Worm (Caenorhabditis elegans): ENCODE results near the gene sri-67.
"Not testable (repeated sequence)": the region's sequence is repeated elsewhere in the genome, so short reads cannot be mapped to it uniquely, and the experiment has no call there.

DNA sequence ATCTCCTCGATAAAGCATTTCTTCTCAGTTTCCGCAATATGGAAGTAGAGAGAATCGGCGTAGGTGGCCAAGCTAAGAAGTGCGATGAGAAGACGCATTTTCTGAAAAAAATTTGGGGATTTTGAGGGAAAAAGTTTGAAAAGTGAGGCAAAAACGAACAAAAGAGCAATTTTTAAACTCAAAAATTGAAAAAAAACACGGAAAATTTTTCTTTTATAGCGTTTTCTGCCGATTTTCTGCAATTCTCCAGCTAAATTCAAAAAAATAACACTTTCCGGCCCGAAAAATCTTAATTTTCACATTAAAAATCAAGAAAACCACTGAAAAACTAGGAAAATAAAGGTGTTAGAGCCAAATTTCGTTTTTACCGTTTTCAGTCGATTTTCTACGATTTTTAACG is 38.8 kb upstream of the sri-67 start, which contains the start of gene tmed-4:
- TF ChIP-seq ceh-83 (GFP tag; optimal IDR thresholded peaks at IDR 0.05); ces-1 (GFP tag; optimal IDR thresholded peaks at IDR 0.05); snpc-4 (tag; optimal IDR thresholded peaks at IDR 0.05); lin-13 (tag; optimal IDR thresholded peaks at IDR 0.05); nhr-28 (tag; optimal IDR thresholded peaks at IDR 0.05); nhr-12 (tag; optimal IDR thresholded peaks at IDR 0.05); unc-62 (GFP tag; optimal IDR thresholded peaks at IDR 0.05); sem-2 (GFP tag; optimal IDR thresholded peaks at IDR 0.05): not testable (repeated sequence)
